Fruit fly (Drosophila melanogaster) whole organism, adult: ENCODE data around the gene CG5214.
A peak's percentile ranks its signal among the peaks of the same experiment; 100 is the strongest.

ENCODE experiments used
- CG11617 ChIP-seq: fragments of 200-800 bp; sonication (Bioruptor generic); optimal IDR thresholded peaks from 2 replicates; lab custom pipeline; 2017; ENCODE audit warnings: mild to moderate bottlenecking, missing biosample characterization, missing genetic modification reagents, missing genetic modification characterization
- CG12768 ChIP-seq: fragments of 200-800 bp; sonication (Bioruptor generic); optimal IDR thresholded peaks from 2 replicates; lab custom pipeline; 2017; ENCODE audit warnings: missing biosample characterization, missing genetic modification characterization, mild to moderate bottlenecking, moderate library complexity, missing genetic modification reagents
- CG14711 ChIP-seq: fragments of 200-800 bp; sonication (Bioruptor generic); optimal IDR thresholded peaks from 2 replicates; lab custom pipeline; 2018; ENCODE audit warnings: missing biosample characterization, mild to moderate bottlenecking, missing genetic modification characterization, moderate library complexity
- CG1620 ChIP-seq: fragments of 200-800 bp; sonication (Bioruptor generic); optimal IDR thresholded peaks from 2 replicates; lab custom pipeline; 2016; ENCODE audit warnings: missing biosample characterization, missing genetic modification characterization
- CG33017 ChIP-seq: fragments of 200-800 bp; sonication (Bioruptor generic); optimal IDR thresholded peaks from 2 replicates; lab custom pipeline; 2018; ENCODE audit warnings: missing biosample characterization, mild to moderate bottlenecking, missing genetic modification characterization, moderate library complexity
- CG5204 ChIP-seq: fragments of 200-800 bp; sonication (Bioruptor generic); optimal IDR thresholded peaks from 2 replicates; lab custom pipeline; 2016; ENCODE audit warnings: missing biosample characterization, missing genetic modification characterization
- CG7045 ChIP-seq: fragments of 200-800 bp; sonication (Bioruptor generic); optimal IDR thresholded peaks from 2 replicates; lab custom pipeline; 2017; ENCODE audit warnings: missing biosample characterization, mild to moderate bottlenecking, missing genetic modification characterization
- CG7101 ChIP-seq: fragments of 200-800 bp; sonication (Bioruptor generic); optimal IDR thresholded peaks from 2 replicates; lab custom pipeline; 2018; ENCODE audit warnings: missing biosample characterization, mild to moderate bottlenecking, missing genetic modification characterization, moderate library complexity
- Clk ChIP-seq: fragments of 200-800 bp; sonication (Bioruptor generic); optimal IDR thresholded peaks from 2 replicates; lab custom pipeline; 2017; ENCODE audit warnings: missing biosample characterization, missing genetic modification characterization
- Crg-1 ChIP-seq: fragments of 200-800 bp; sonication (Bioruptor generic); optimal IDR thresholded peaks from 2 replicates; lab custom pipeline; 2016; ENCODE audit warnings: missing biosample characterization, missing genetic modification characterization
- Hr96 ChIP-seq: fragments of 200-800 bp; sonication (Bioruptor generic); optimal IDR thresholded peaks from 2 replicates; lab custom pipeline; 2016; ENCODE audit warnings: missing biosample characterization, missing genetic modification characterization
- Mnt ChIP-seq: fragments of 200-800 bp; sonication (Bioruptor generic); optimal IDR thresholded peaks from 2 replicates; lab custom pipeline; 2016; ENCODE audit warnings: missing biosample characterization, mild to moderate bottlenecking, missing genetic modification characterization
- bab1 ChIP-seq: fragments of 200-800 bp; sonication (Bioruptor generic); optimal IDR thresholded peaks from 3 replicates; lab custom pipeline; 2019; ENCODE audit warnings: missing biosample characterization, mild to moderate bottlenecking, missing genetic modification characterization, moderate library complexity
- cic ChIP-seq: fragments of 200-800 bp; sonication (Bioruptor generic); optimal IDR thresholded peaks from 2 replicates; lab custom pipeline; 2017; ENCODE audit warnings: missing biosample characterization, mild to moderate bottlenecking, missing genetic modification characterization, moderate library complexity
- cnc ChIP-seq, 2 experiments: fragments of >200 bp; optimal IDR thresholded peaks; 2 replicates each; lab custom pipeline; 2017
- kay ChIP-seq: fragments of 200-800 bp; sonication (Bioruptor generic); peaks from one replicate; lab custom pipeline; 2016; ENCODE audit warnings: missing biosample characterization, missing genetic modification characterization, borderline replicate concordance
- ovo ChIP-seq: fragments of 200-800 bp; sonication (Bioruptor generic); optimal IDR thresholded peaks from 2 replicates; lab custom pipeline; 2016; ENCODE audit warnings: missing biosample characterization, missing genetic modification characterization
- pad ChIP-seq: fragments of 200-800 bp; sonication (Bioruptor generic); optimal IDR thresholded peaks from 3 replicates; lab custom pipeline; 2017; ENCODE audit warnings: missing biosample characterization, missing genetic modification characterization, mild to moderate bottlenecking, moderate library complexity, missing genetic modification reagents
- tj ChIP-seq: fragments of 200-800 bp; sonication (Bioruptor generic); optimal IDR thresholded peaks from 3 replicates; lab custom pipeline; 2017; ENCODE audit warnings: missing biosample characterization, mild to moderate bottlenecking, missing genetic modification characterization, moderate library complexity
- toe ChIP-seq: fragments of 200-800 bp; sonication (Bioruptor generic); optimal IDR thresholded peaks from 2 replicates; lab custom pipeline; 2016; ENCODE audit warnings: missing biosample characterization, missing genetic modification characterization

The CG5214 gene

DNA sequence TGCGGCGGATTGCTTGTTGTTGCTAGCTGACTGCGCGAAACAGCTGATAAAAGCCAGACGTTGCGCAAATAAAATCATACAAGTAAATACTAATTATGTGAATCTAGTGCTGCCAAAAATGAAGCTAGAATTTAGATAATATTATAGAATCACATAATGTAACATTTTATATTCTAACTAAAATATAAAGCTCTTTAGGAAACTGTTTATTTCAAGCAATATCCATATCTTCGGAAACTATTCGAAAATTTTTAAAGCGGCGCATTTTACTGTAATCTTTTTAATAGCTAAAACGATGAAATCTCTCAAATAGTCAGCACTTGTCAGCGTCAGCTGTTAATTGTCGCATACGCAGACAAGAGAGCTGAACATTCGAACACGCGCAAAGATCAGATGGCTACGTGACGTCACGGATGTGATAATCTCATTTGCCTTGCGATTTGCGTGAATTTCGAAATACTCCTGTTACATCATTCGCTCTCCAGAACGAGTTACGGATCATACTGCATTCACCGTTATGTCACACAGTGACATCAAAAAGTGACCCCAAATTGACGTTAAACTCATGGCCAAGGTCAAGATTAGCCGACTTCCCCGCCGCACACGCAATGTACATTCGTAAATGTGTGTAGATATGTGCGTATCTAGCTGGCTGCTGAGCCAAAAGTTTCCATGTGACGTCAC is 903 bp upstream of the CG5214 start:
- peak; percentile 24 for TF ChIP-seq bab1 (GFP tag; lab: Kevin White, UChicago)
- peak; percentile 5 for TF ChIP-seq Mnt (GFP tag; lab: Kevin White, UChicago)
- peak; percentile 36 for TF ChIP-seq CG7101 (tag; lab: Kevin White, UChicago)
- peak; percentile 26 for TF ChIP-seq ovo (GFP tag; lab: Kevin White, UChicago)
- TF ChIP-seq pad (GFP tag; lab: Kevin White, UChicago): peak; percentile 67
- peak; percentile 37 for TF ChIP-seq CG14711
- no peak for TF ChIP-seq cnc (optimal IDR thresholded peaks at IDR 0.05; lab: Kevin White, UChicago)
- TF ChIP-seq toe: no peak
- TF ChIP-seq cic (GFP tag; lab: Kevin White, UChicago): peak; percentile 20

DNA sequence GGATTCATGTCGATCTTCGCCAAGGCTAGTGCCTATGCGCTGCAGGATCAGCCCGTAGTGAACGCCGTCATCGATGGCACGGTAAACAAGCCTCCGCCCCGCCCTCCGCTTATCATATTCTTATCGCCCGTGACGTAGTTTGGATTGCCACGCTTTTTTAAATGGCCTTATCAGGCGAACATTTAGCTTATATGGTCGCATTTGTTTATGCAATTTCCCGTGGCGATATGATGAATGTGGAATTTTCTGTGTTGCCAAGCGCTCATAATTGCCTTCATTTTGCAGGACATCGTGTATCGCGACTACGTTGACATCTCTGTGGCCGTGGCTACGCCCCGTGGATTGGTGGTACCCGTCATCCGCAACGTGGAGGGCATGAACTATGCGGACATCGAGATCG is 1.7 kb downstream of the CG5214 start:
- TF ChIP-seq Hr96 (GFP tag; lab: Kevin White, UChicago) (no peak), toe (no peak)

DNA sequence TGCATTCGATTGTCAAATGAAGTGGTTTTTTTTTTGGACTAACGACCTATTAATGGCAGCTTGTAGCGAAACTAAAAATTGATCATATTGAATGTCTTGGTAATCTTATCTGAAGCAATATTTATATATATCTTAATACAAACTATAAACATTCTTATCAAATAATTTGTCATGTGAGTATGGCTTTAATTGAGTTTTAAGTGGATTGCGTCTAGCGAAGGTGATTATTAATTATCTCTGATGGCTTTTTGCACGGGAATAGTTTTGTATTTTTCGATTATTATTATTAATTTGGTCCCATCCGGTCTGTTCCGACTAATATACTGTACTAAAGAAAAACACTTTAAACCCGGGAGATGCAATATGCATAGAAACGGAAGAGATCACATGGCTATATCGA is 2.8 kb downstream of the CG5214 start:
- TF ChIP-seq Clk (no peak), cic (GFP tag; lab: Kevin White, UChicago) (no peak), bab1 (GFP tag; lab: Kevin White, UChicago) (no peak), Hr96 (GFP tag; lab: Kevin White, UChicago) (no peak), CG1620 (GFP tag; lab: Kevin White, UChicago) (no peak), CG11617 (GFP tag; lab: Kevin White, UChicago) (no peak), CG5204 (GFP tag; lab: Kevin White, UChicago) (no peak), pad (GFP tag; lab: Kevin White, UChicago) (no peak), CG7045 (no peak), cnc (optimal IDR thresholded peaks at IDR 0.05; lab: Kevin White, UChicago) (no peak), ovo (GFP tag; lab: Kevin White, UChicago) (no peak), CG14711 (no peak), CG33017 (tag; lab: Kevin White, UChicago) (no peak), CG7101 (tag; lab: Kevin White, UChicago) (no peak), toe (no peak), kay (GFP tag; lab: Kevin White, UChicago) (no peak), Mnt (GFP tag; lab: Kevin White, UChicago) (no peak)

DNA sequence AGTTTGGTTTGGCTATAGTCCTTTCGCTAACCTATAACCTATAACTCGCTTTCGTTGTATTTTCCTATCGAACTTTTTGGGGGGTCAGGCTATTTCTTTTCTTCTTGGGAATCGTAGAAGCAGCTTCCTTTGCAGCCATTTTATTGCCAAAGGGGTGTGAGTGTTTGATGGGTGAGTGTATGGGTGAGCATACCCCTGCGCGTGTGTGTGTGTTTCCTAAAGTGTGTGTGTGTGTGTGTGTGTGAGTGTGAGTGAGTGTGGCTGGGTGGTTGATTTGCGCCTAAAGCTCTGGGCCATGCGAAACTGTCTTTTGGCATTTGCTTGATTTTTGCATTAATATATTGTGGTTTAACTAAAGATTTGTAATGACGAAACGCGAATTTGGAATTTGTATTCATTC is 9.7 kb downstream of the CG5214 start:
- TF ChIP-seq CG33017 (tag; lab: Kevin White, UChicago) (no peak), CG12768 (GFP tag; lab: Kevin White, UChicago) (no peak), Crg-1 (GFP tag; lab: Kevin White, UChicago) (no peak), pad (GFP tag; lab: Kevin White, UChicago) (no peak), toe (no peak), CG11617 (GFP tag; lab: Kevin White, UChicago) (no peak), CG7101 (tag; lab: Kevin White, UChicago) (no peak), CG1620 (GFP tag; lab: Kevin White, UChicago) (no peak), ovo (GFP tag; lab: Kevin White, UChicago) (no peak), Mnt (GFP tag; lab: Kevin White, UChicago) (no peak), Hr96 (GFP tag; lab: Kevin White, UChicago) (no peak), kay (GFP tag; lab: Kevin White, UChicago) (no peak), cic (GFP tag; lab: Kevin White, UChicago) (no peak), cnc (optimal IDR thresholded peaks at IDR 0.05; lab: Kevin White, UChicago) (no peak)

DNA sequence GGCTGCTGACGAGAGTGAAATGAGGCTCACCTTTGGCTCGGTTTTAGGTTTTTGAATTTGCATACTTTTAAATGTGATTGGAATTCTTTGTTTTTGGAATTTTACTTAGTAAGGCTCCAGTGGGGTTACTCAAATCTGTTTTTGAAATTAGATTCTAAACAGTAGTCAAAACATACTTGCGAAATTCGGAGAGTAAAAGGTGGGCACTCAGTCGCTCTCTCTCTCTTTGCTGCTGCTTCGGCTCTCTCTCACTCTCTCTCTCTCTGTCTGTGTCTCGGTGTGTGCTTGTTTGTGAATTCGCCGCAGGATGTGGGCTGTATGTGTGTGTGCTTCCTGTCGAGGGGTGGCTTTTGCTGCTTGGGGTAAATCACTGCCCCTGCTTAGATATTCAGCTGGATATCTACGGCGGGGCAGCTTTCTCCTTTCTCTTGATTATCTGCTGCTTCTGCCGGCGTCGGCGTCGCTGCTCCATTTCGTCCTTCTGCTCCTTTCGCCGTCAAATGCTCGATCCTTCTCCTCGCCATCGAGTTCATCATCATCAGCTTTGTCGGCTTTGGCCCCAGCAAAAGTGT is 10.4 kb downstream of the CG5214 start:
- TF ChIP-seq CG33017 (tag; lab: Kevin White, UChicago) (no peak), CG11617 (GFP tag; lab: Kevin White, UChicago) (no peak), pad (GFP tag; lab: Kevin White, UChicago) (peak; percentile 90), cnc (optimal IDR thresholded peaks at IDR 0.05; lab: Kevin White, UChicago) (no peak), Hr96 (GFP tag; lab: Kevin White, UChicago) (no peak), bab1 (GFP tag; lab: Kevin White, UChicago) (no peak), tj (GFP tag; lab: Kevin White, UChicago) (no peak)

DNA sequence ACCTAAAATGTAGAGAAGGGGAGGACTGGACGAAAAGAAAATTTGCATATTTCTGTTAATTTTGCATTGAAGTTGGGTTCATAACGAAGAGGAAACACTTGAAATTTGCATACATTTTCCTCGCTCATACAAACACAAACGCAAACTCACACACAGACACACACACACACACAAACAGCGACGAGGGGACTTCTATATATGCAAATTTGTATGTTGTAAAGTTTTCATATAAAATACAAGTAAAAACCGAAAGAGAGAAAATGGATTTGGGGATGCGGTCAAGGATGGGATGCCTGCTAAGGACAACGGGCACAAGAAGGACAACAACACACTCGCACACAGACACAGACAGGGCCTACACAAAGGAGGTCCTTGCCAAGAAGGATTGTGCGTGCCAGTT is 13.4 kb downstream of the CG5214 start:
- TF ChIP-seq CG1620 (GFP tag; lab: Kevin White, UChicago) (no peak), CG12768 (GFP tag; lab: Kevin White, UChicago) (no peak), toe (no peak), CG14711 (no peak), Mnt (GFP tag; lab: Kevin White, UChicago) (no peak), pad (GFP tag; lab: Kevin White, UChicago) (no peak), tj (GFP tag; lab: Kevin White, UChicago) (no peak), bab1 (GFP tag; lab: Kevin White, UChicago) (no peak), Clk (no peak), kay (GFP tag; lab: Kevin White, UChicago) (no peak), Hr96 (GFP tag; lab: Kevin White, UChicago) (no peak), CG33017 (tag; lab: Kevin White, UChicago) (no peak), CG11617 (GFP tag; lab: Kevin White, UChicago) (no peak)
